Fruit fly (Drosophila melanogaster) whole organism: Measurements from ENCODE around the gene Rpn10.

Source experiments
- CG8478 ChIP-seq: fragments of >200 bp; optimal IDR thresholded peaks from 2 replicates; lab custom pipeline; 2018; ENCODE audit warnings: inconsistent platforms
- Dll ChIP-seq: fragments of >200 bp; optimal IDR thresholded peaks from 2 replicates; lab custom pipeline; 2017
- EcR ChIP-seq, 2 experiments: fragments of >200 bp; optimal IDR thresholded peaks; 2 replicates each; lab custom pipeline; 2017; ENCODE audit warnings: missing biosample characterization in 2 of 2, missing genetic modification characterization in 2 of 2, missing genetic modification reagents in 2 of 2
- pan ChIP-seq: fragments of >200 bp; optimal IDR thresholded peaks from 2 replicates; lab custom pipeline; 2017
- psq ChIP-seq: fragments of >200 bp; optimal IDR thresholded peaks from 2 replicates; lab custom pipeline; 2017
- usp ChIP-seq: fragments of >200 bp; optimal IDR thresholded peaks from 2 replicates; lab custom pipeline; 2017; ENCODE audit warnings: missing biosample characterization, missing genetic modification characterization, mixed read lengths

DNA sequence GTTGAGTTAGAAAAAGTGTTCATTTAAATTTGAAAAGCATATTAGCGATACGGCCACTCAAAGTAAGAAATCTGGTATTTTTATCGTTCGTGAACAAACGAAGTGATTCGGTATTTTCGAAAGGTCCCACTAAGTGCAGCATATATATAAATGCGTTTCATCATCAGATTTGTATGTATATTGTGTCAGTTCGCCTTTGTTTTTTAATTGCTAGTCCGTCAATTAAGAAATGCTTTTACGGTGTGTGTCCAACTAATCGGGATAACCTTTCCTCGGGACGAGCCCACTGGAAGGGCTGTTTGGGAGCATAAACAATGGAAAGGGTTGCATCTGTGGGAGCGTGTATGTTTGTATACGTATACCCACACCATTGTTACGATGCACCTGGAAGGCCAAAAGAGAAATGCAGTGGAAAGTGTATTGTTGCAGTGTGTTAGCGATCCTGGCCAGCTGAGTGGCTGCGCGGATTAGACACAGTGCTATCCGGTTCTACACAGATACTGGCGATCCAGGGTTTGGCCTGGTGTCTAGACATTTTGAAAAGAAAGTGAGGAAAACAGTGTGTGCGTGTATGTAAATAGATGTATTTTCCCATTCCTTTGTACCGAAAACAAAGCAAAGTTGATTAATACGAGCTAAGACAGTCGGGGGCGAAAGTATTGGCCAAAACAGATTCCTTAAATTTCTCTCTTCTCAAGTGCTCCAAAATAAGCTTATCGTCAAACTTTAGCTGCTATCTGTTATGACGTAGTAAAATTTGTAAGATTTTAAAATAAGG, 13.6 kb upstream of the Rpn10 start, which contains the start of gene CG7611:
- TF ChIP-seq psq (lab: Kevin White, UChicago) (no peak), pan (lab: Kevin White, UChicago) (no peak), CG8478 (no peak), usp (GFP tag; lab: Kevin White, UChicago) (no peak), EcR (GFP tag; optimal IDR thresholded peaks at IDR 0.05; lab: Kevin White, UChicago) (no peak), Dll (lab: Kevin White, UChicago) (no peak)
